Fruit fly (Drosophila melanogaster) whole organism, embryonic: Measurements from ENCODE around the gene Pino.

Experiments used
- Abd-B ChIP-seq: fragments of 200-800 bp; sonication (Bioruptor generic); optimal IDR thresholded peaks from 2 replicates; lab custom pipeline; 2018; ENCODE audit warnings: missing biosample characterization, mild to moderate bottlenecking, missing genetic modification characterization, moderate library complexity
- Adf1 ChIP-seq: fragments of 200-800 bp; sonication (Bioruptor generic); IDR thresholded peaks from 2 replicates; pipeline ENCODE4 v1.3.6; 2022; ENCODE audit warnings: missing biosample characterization, missing genetic modification characterization
- Atf-2 ChIP-seq: fragments of 200-800 bp; sonication (Bioruptor generic); optimal IDR thresholded peaks from 2 replicates; lab custom pipeline; 2016; ENCODE audit warnings: missing biosample characterization, missing genetic modification characterization
- CG10959 ChIP-seq: fragments of 200-800 bp; sonication (Bioruptor generic); IDR thresholded peaks from 2 replicates; pipeline ENCODE4 v1.3.6; 2022; ENCODE audit warnings: missing biosample characterization, missing genetic modification characterization
- CG11504 ChIP-seq: fragments of 200-800 bp; sonication (Bioruptor generic); optimal IDR thresholded peaks from 3 replicates; lab custom pipeline; 2019; ENCODE audit warnings: missing biosample characterization, mild to moderate bottlenecking, missing genetic modification characterization, moderate library complexity
- CG12071 ChIP-seq: fragments of 200-800 bp; sonication (Bioruptor generic); optimal IDR thresholded peaks from 3 replicates; lab custom pipeline; 2018; ENCODE audit warnings: missing biosample characterization, mild to moderate bottlenecking, missing genetic modification characterization
- CG12236 ChIP-seq: fragments of 200-800 bp; sonication (Bioruptor generic); optimal IDR thresholded peaks from 2 replicates; lab custom pipeline; 2016; ENCODE audit warnings: missing biosample characterization, missing genetic modification characterization
- CG12769 ChIP-seq: fragments of 200-800 bp; sonication (Bioruptor generic); optimal IDR thresholded peaks from 2 replicates; lab custom pipeline; 2019; ENCODE audit warnings: missing biosample characterization, mild to moderate bottlenecking, missing genetic modification characterization, moderate library complexity
- CG15479 ChIP-seq: fragments of 200-800 bp; sonication (Bioruptor generic); optimal IDR thresholded peaks from 3 replicates; lab custom pipeline; 2019; ENCODE audit warnings: missing biosample characterization, mild to moderate bottlenecking, missing genetic modification characterization, moderate library complexity
- CG16779 ChIP-seq: fragments of 200-800 bp; sonication (Bioruptor generic); IDR thresholded peaks from 2 replicates; pipeline ENCODE4 v1.3.6; 2022; ENCODE audit warnings: missing biosample characterization, missing genetic modification characterization
- CG17829 ChIP-seq: fragments of 200-800 bp; optimal IDR thresholded peaks from 2 replicates; lab custom pipeline; 2019; ENCODE audit warnings: missing biosample characterization, mild to moderate bottlenecking, missing genetic modification characterization, moderate library complexity
- CG3838 ChIP-seq: fragments of 200-800 bp; sonication (Bioruptor generic); optimal IDR thresholded peaks from 3 replicates; lab custom pipeline; 2016; ENCODE audit warnings: missing biosample characterization, missing genetic modification characterization
- CG4282 ChIP-seq: fragments of 200-800 bp; sonication (Bioruptor generic); optimal IDR thresholded peaks from 2 replicates; lab custom pipeline; 2016; ENCODE audit warnings: missing biosample characterization, missing genetic modification characterization
- CG5245 ChIP-seq: fragments of 200-800 bp; sonication (Bioruptor generic); optimal IDR thresholded peaks from 3 replicates; lab custom pipeline; 2016; ENCODE audit warnings: missing biosample characterization, missing genetic modification characterization
- CG7357 ChIP-seq: fragments of 200-800 bp; sonication (Bioruptor generic); IDR thresholded peaks from 3 replicates; pipeline ENCODE4 v1.3.6; 2022; ENCODE audit warnings: missing biosample characterization, missing genetic modification characterization
- CG7745 ChIP-seq: fragments of 200-800 bp; sonication (Bioruptor generic); optimal IDR thresholded peaks from 2 replicates; lab custom pipeline; 2018; ENCODE audit warnings: missing biosample characterization, mild to moderate bottlenecking, missing genetic modification characterization, moderate library complexity
- CG7839 ChIP-seq: fragments of 200-800 bp; sonication (Bioruptor generic); optimal IDR thresholded peaks from 3 replicates; lab custom pipeline; 2018; ENCODE audit warnings: missing biosample characterization, mild to moderate bottlenecking, missing genetic modification characterization, moderate library complexity
- CG8388 ChIP-seq: fragments of 200-800 bp; sonication (Bioruptor generic); optimal IDR thresholded peaks from 2 replicates; lab custom pipeline; 2019; ENCODE audit warnings: missing biosample characterization, mild to moderate bottlenecking, missing genetic modification characterization, moderate library complexity
- CG9609 ChIP-seq: fragments of 200-800 bp; sonication (Bioruptor generic); optimal IDR thresholded peaks from 3 replicates; lab custom pipeline; 2016; ENCODE audit warnings: missing biosample characterization, missing genetic modification characterization
- CG9876 ChIP-seq: fragments of 200-800 bp; sonication (Bioruptor generic); optimal IDR thresholded peaks from 2 replicates; lab custom pipeline; 2016; ENCODE audit warnings: missing biosample characterization, missing genetic modification characterization
- D19A ChIP-seq: fragments of 200-800 bp; optimal IDR thresholded peaks from 3 replicates; lab custom pipeline; 2019; ENCODE audit warnings: missing biosample characterization, mild to moderate bottlenecking, missing genetic modification characterization, moderate library complexity
- Dad ChIP-seq: fragments of 200-800 bp; sonication (Bioruptor generic); optimal IDR thresholded peaks from 3 replicates; lab custom pipeline; 2016; ENCODE audit warnings: missing biosample characterization, missing genetic modification characterization
- Doc2 ChIP-seq: fragments of 200-800 bp; sonication (Bioruptor generic); IDR thresholded peaks from 2 replicates; pipeline ENCODE4 v1.3.6; 2022; ENCODE audit warnings: missing biosample characterization, missing genetic modification characterization
- Dref ChIP-seq: fragments of 200-800 bp; sonication (Bioruptor generic); IDR thresholded peaks from 2 replicates; pipeline ENCODE4 v1.3.6; 2022; ENCODE audit warnings: missing biosample characterization, missing genetic modification characterization
- HLH3B ChIP-seq: fragments of 200-800 bp; sonication (Bioruptor generic); IDR thresholded peaks from 2 replicates; pipeline ENCODE4 v1.3.6; 2022; ENCODE audit warnings: missing biosample characterization, missing genetic modification characterization
- MESR4 ChIP-seq: fragments of 200-800 bp; sonication (Bioruptor generic); optimal IDR thresholded peaks from 2 replicates; lab custom pipeline; 2018; ENCODE audit warnings: missing biosample characterization, mild to moderate bottlenecking, missing genetic modification characterization, moderate library complexity
- Myb ChIP-seq: fragments of 200-800 bp; sonication (Bioruptor generic); optimal IDR thresholded peaks from 2 replicates; lab custom pipeline; 2016; ENCODE audit warnings: missing biosample characterization, missing genetic modification characterization
- NK7.1 ChIP-seq: fragments of 200-800 bp; sonication (Bioruptor generic); optimal IDR thresholded peaks from 3 replicates; lab custom pipeline; 2016; ENCODE audit warnings: missing biosample characterization, missing genetic modification characterization
- Poxn ChIP-seq: fragments of 200-800 bp; sonication (Bioruptor generic); IDR thresholded peaks from 2 replicates; pipeline ENCODE4 v1.3.6; 2022; ENCODE audit warnings: missing biosample characterization, missing genetic modification characterization
- Six4 ChIP-seq: fragments of 200-800 bp; sonication (Bioruptor generic); optimal IDR thresholded peaks from 2 replicates; lab custom pipeline; 2016; ENCODE audit warnings: missing biosample characterization, missing genetic modification characterization
- Ssrp ChIP-seq: fragments of 200-800 bp; sonication (Bioruptor generic); optimal IDR thresholded peaks from 2 replicates; lab custom pipeline; 2018; ENCODE audit warnings: missing biosample characterization, mild to moderate bottlenecking, missing genetic modification characterization, moderate library complexity
- Stat92E ChIP-seq, 3 experiments: fragments of >200 bp in 2 of 3; fragments of 200-800 bp in 1 of 3; sonication (Bioruptor generic) in 1 of 3; optimal IDR thresholded peaks; 2 replicates each; lab custom pipeline; 2017 to 2019; ENCODE audit warnings: missing biosample characterization in 3 of 3, missing genetic modification characterization in 3 of 3, mild to moderate bottlenecking in 1 of 3, moderate library complexity in 1 of 3
- btn ChIP-seq: fragments of 200-800 bp; sonication (Bioruptor generic); optimal IDR thresholded peaks from 2 replicates; lab custom pipeline; 2016; ENCODE audit warnings: missing biosample characterization, missing genetic modification characterization
- cg ChIP-seq: fragments of 200-800 bp; sonication (Bioruptor generic); optimal IDR thresholded peaks from 3 replicates; lab custom pipeline; 2019; ENCODE audit warnings: missing biosample characterization, mild to moderate bottlenecking, missing genetic modification characterization, moderate library complexity
- chn ChIP-seq: fragments of 200-800 bp; sonication (Bioruptor generic); optimal IDR thresholded peaks from 2 replicates; lab custom pipeline; 2016; ENCODE audit warnings: missing biosample characterization, missing genetic modification characterization
- fd3F ChIP-seq: fragments of 200-800 bp; sonication (Bioruptor generic); optimal IDR thresholded peaks from 2 replicates; lab custom pipeline; 2018; ENCODE audit warnings: missing biosample characterization, mild to moderate bottlenecking, missing genetic modification characterization, moderate library complexity
- gem ChIP-seq: fragments of 200-800 bp; sonication (Bioruptor generic); optimal IDR thresholded peaks from 2 replicates; lab custom pipeline; 2019; ENCODE audit warnings: missing biosample characterization, mild to moderate bottlenecking, missing genetic modification characterization, moderate library complexity
- grn ChIP-seq: fragments of 200-800 bp; sonication (Bioruptor generic); optimal IDR thresholded peaks from 3 replicates; lab custom pipeline; 2017; ENCODE audit warnings: missing biosample characterization, missing genetic modification characterization
- hkb ChIP-seq, 2 experiments: fragments of 200-800 bp in 1 of 2; fragments of >200 bp in 1 of 2; sonication (Bioruptor generic) in 1 of 2; IDR thresholded peaks in 1 of 2; optimal IDR thresholded peaks in 1 of 2; 2 replicates each; pipeline versions ENCODE4 v1.3.6 to Lab custom; 2017 to 2022; ENCODE audit warnings: missing biosample characterization in 1 of 2, missing genetic modification characterization in 1 of 2
- insv ChIP-seq, 2 experiments: fragments of 200-800 bp; sonication (Bioruptor generic); optimal IDR thresholded peaks; 3 replicates each; lab custom pipeline; 2016 to 2018; ENCODE audit warnings: missing biosample characterization in 2 of 2, missing genetic modification characterization in 2 of 2
- knrl ChIP-seq: fragments of 200-800 bp; sonication (Bioruptor generic); IDR thresholded peaks from 3 replicates; pipeline ENCODE4 v1.3.6; 2022; ENCODE audit warnings: missing biosample characterization, missing genetic modification characterization; ENCODE audit not compliant: partially characterized antibody
- lov ChIP-seq, 2 experiments: fragments of 200-800 bp in 1 of 2; fragments of >200 bp in 1 of 2; sonication (Bioruptor generic) in 1 of 2; IDR thresholded peaks in 1 of 2; optimal IDR thresholded peaks in 1 of 2; 2 replicates in 1 of 2; 3 replicates in 1 of 2; pipeline versions ENCODE4 v1.3.6 to Lab custom; 2017 to 2022; ENCODE audit warnings: missing biosample characterization in 1 of 2, missing genetic modification characterization in 1 of 2
- p53 ChIP-seq: fragments of 200-800 bp; sonication (Bioruptor generic); optimal IDR thresholded peaks from 2 replicates; lab custom pipeline; 2016; ENCODE audit warnings: missing biosample characterization, missing genetic modification characterization
- pzg ChIP-seq: fragments of 200-800 bp; sonication (Bioruptor generic); optimal IDR thresholded peaks from 3 replicates; lab custom pipeline; 2018; ENCODE audit warnings: missing biosample characterization, mild to moderate bottlenecking, missing genetic modification characterization, moderate library complexity
- wdn ChIP-seq: fragments of 200-800 bp; sonication (Bioruptor generic); IDR thresholded peaks from 2 replicates; pipeline ENCODE4 v1.3.6; 2022; ENCODE audit warnings: missing biosample characterization, missing genetic modification characterization
- zen ChIP-seq: fragments of 200-800 bp; sonication (Bioruptor generic); optimal IDR thresholded peaks from 3 replicates; lab custom pipeline; 2018; ENCODE audit warnings: missing biosample characterization, mild to moderate bottlenecking, missing genetic modification characterization, moderate library complexity
- zfh2 ChIP-seq: fragments of 200-800 bp; sonication (Bioruptor generic); optimal IDR thresholded peaks from 2 replicates; lab custom pipeline; 2016; ENCODE audit warnings: missing biosample characterization, missing genetic modification characterization

Pino gene

dm6 chr2L:1128932-1129887 lies at the start of gene Pino, which contains the start of gene TBC1D23 (continued):
- TF ChIP-seq CG8388 (GFP tag; lab: Kevin White, UChicago) (peak; percentile 61), fd3F (GFP tag; lab: Kevin White, UChicago) (peak; percentile 47), CG15479 (no peak), CG9876 (GFP tag; lab: Kevin White, UChicago) (no peak), grn (GFP tag; lab: Kevin White, UChicago) (no peak), CG12236 (GFP tag; lab: Kevin White, UChicago) (no peak), CG7839 (tag; lab: Kevin White, UChicago) (peak; percentile 79), Six4 (GFP tag; lab: Kevin White, UChicago) (peak; percentile 39), Ssrp (tag; lab: Kevin White, UChicago) (peak; percentile 76), Dref (GFP tag; lab: Robert Waterston, UW) (peak; percentile 68), CG4282 (GFP tag; lab: Kevin White, UChicago) (no peak), hkb (optimal IDR thresholded peaks at IDR 0.05; lab: Kevin White, UChicago) (no peak), hkb (GFP tag; IDR thresholded peaks at IDR 0.05; lab: Robert Waterston, UW) (peak; percentile 59), zfh2 (peak; percentile 69), Abd-B (GFP tag; lab: Kevin White, UChicago) (peak; percentile 74), lov (optimal IDR thresholded peaks at IDR 0.05; lab: Kevin White, UChicago) (no peak), lov (GFP tag; IDR thresholded peaks at IDR 0.05; lab: Robert Waterston, UW) (0 out of 3 replicates have a peak, but pooled peaks have one; percentile 23), btn (no peak), knrl (peak; percentile 84), Dad (GFP tag; lab: Kevin White, UChicago) (no peak), p53 (GFP tag; lab: Kevin White, UChicago) (no peak), CG7357 (0 out of 3 replicates have a peak, but pooled peaks have one; percentile 15), cg (GFP tag; lab: Kevin White, UChicago) (no peak), CG12769 (tag; lab: Kevin White, UChicago) (peak; percentile 63), wdn (GFP tag; lab: Robert Waterston, UW) (no peak; the same call in 1 of the 2 replicates), Atf-2 (no peak), zen (tag; lab: Kevin White, UChicago) (peak; percentile 61), CG3838 (GFP tag; lab: Kevin White, UChicago) (no peak), CG12071 (GFP tag; lab: Kevin White, UChicago) (no peak), MESR4 (GFP tag; lab: Kevin White, UChicago) (peak; percentile 93), Myb (peak; percentile 52), Poxn (GFP tag; lab: Robert Waterston, UW) (no peak), CG10959 (no peak), CG9609 (peak; percentile 16), CG16779 (no peak), NK7.1 (GFP tag; lab: Kevin White, UChicago) (no peak), CG17829 (tag; lab: Kevin White, UChicago) (peak; percentile 78), CG5245 (GFP tag; lab: Kevin White, UChicago) (peak; percentile 49), insv (GFP tag; optimal IDR thresholded peaks at IDR 0.05; lab: Kevin White, UChicago) (peak in 1 of 2 experiments; percentile 8), pzg (peak; percentile 39), Adf1 (peak; percentile 17; the same call in 1 of the 2 replicates), CG7745 (tag; lab: Kevin White, UChicago) (no peak), CG11504 (tag; lab: Kevin White, UChicago) (peak; percentile 75), HLH3B (peak; percentile 60; the same call in 1 of the 2 replicates), D19A (tag; lab: Kevin White, UChicago) (peak; percentile 56), chn (GFP tag; lab: Kevin White, UChicago) (peak; percentile 50), Doc2 (GFP tag; lab: Robert Waterston, UW) (no peak), gem (tag; lab: Kevin White, UChicago) (peak; percentile 89), Stat92E (GFP tag; optimal IDR thresholded peaks at IDR 0.05; lab: Kevin White, UChicago) (no peak)
